Fruit fly (Drosophila melanogaster): ENCODE data around the gene ctp.

The ctp gene

DNA sequence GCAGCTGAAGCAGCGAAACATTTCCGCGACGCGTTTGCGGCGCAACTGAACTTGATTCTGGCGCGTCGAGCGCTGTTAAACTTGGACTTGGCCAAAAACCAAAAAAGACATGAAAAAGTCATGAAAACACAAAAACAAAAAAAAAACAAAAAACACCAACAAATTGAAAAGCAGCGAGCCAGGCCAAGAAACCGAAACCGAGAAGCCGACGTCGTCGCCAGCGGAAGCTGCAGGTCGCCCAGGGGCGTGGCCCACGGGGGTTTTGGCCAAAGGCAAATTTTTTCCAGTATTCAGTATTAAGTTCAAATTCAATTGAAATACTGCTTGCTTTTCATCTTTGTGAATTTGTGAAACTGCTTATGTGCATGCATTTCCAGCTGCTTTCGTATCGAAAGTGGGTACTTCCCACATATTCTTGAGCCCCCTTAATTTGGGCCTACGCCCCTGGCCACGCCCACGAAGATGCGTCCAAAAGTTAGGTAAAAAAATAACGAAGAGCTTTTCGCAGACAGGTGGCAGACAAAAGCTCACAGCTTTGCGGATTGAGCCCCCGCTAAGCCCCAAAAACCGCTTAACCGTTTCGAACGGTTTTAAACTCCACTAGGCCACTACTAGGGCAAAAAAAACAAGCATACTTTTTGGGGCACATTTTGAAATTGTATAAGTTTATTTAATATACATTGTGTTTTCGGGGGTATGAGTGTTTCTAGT lies 20.8 kb upstream of the ctp start, which contains the start of gene CG3009 (continued):
- peak; percentile 99 for TF ChIP-seq lmd (GFP tag; IDR thresholded peaks at IDR 0.05)
- peak; percentile 98 for TF ChIP-seq Hr51 (GFP tag; optimal IDR thresholded peaks at IDR 0.05)
- TF ChIP-seq BEAF-32 (GFP tag; optimal IDR thresholded peaks at IDR 0.05): peak; percentile 27
- peak; percentile 89 for TF ChIP-seq dimm (GFP tag; IDR thresholded peaks at IDR 0.05)
- TF ChIP-seq CG8388 (GFP tag; optimal IDR thresholded peaks at IDR 0.05): peak; percentile 94
- peak; percentile 97 for TF ChIP-seq CG7372 (GFP tag; IDR thresholded peaks at IDR 0.05)
- peak; percentile 94 for TF ChIP-seq MTF-1 (GFP tag; optimal IDR thresholded peaks at IDR 0.05; ENCODE audit: borderline replicate concordance)
- peak in 1 of 2 experiments; percentile 5 for TF ChIP-seq tll (GFP tag; optimal IDR thresholded peaks at IDR 0.05)
- peak; percentile 77 for TF ChIP-seq Spps (tag; optimal IDR thresholded peaks at IDR 0.05)
- peak; percentile 99 for TF ChIP-seq CG2120 (GFP tag; optimal IDR thresholded peaks at IDR 0.05)
- peak; percentile 98 for TF ChIP-seq Atf6 (GFP tag; IDR thresholded peaks at IDR 0.05)
- peak; percentile 98 for TF ChIP-seq CG12769 (tag; optimal IDR thresholded peaks at IDR 0.05)
- TF ChIP-seq ind (GFP tag; optimal IDR thresholded peaks at IDR 0.05): peak; percentile 99
- TF ChIP-seq Chrac-16 (GFP tag; optimal IDR thresholded peaks at IDR 0.05): peak; percentile 97
- TF ChIP-seq exex (tag; optimal IDR thresholded peaks at IDR 0.05): peak; percentile 86
- peak; percentile 95 for TF ChIP-seq Fer2 (tag; optimal IDR thresholded peaks at IDR 0.05)
- peak; percentile 72 for TF ChIP-seq Sry-δ (GFP tag; optimal IDR thresholded peaks at IDR 0.05)
- peak; percentile 46 for TF ChIP-seq bigmax (GFP tag; optimal IDR thresholded peaks at IDR 0.05)
- peak; percentile 79 for TF ChIP-seq CG3995 (GFP tag; optimal IDR thresholded peaks at IDR 0.05)
- TF ChIP-seq yki (optimal IDR thresholded peaks at IDR 0.05): no peak
- peak; percentile 96 for TF ChIP-seq CG31441 (GFP tag; IDR thresholded peaks at IDR 0.05)
- peak; percentile 92 for TF ChIP-seq CG18764 (GFP tag; optimal IDR thresholded peaks at IDR 0.05)
- TF ChIP-seq Sry-β (GFP tag; optimal IDR thresholded peaks at IDR 0.05): peak; percentile 28
- TF ChIP-seq CG30403 (GFP tag; optimal IDR thresholded peaks at IDR 0.05): peak; percentile 98
- TF ChIP-seq row (GFP tag; IDR thresholded peaks at IDR 0.05): peak; percentile 99
- peak; percentile 99 for TF ChIP-seq CG10543 (GFP tag; optimal IDR thresholded peaks at IDR 0.05)
- peak; percentile 87 for TF ChIP-seq pita (GFP tag; optimal IDR thresholded peaks at IDR 0.05)
- TF ChIP-seq grau (tag; optimal IDR thresholded peaks at IDR 0.05): peak; percentile 96
- TF ChIP-seq ranshi (GFP tag; IDR thresholded peaks at IDR 0.05): peak; percentile 98
- TF ChIP-seq CG12104 (GFP tag; optimal IDR thresholded peaks at IDR 0.05): peak; percentile 93
- TF ChIP-seq HLH3B (GFP tag; IDR thresholded peaks at IDR 0.05): peak; percentile 97
- peak; percentile 94 to 95 for TF ChIP-seq bsh (GFP tag; optimal IDR thresholded peaks at IDR 0.05)
- peak; percentile 92 for TF ChIP-seq sima (GFP tag; optimal IDR thresholded peaks at IDR 0.05)
- peak; percentile 96 for TF ChIP-seq CG4282 (GFP tag; optimal IDR thresholded peaks at IDR 0.05)
- peak; percentile 91 for TF ChIP-seq CG3838 (GFP tag; optimal IDR thresholded peaks at IDR 0.05)
- TF ChIP-seq CG14441 (GFP tag; IDR thresholded peaks at IDR 0.05): peak; percentile 98
- peak; percentile 97 for TF ChIP-seq disco-r (GFP tag; optimal IDR thresholded peaks at IDR 0.05)
- peak; percentile 90 for TF ChIP-seq wek (GFP tag; optimal IDR thresholded peaks at IDR 0.05)
- TF ChIP-seq CG13624 (GFP tag; optimal IDR thresholded peaks at IDR 0.05): peak; percentile 98
- TF ChIP-seq Dbx (GFP tag; IDR thresholded peaks at IDR 0.05): peak; percentile 98
- TF ChIP-seq Sox100B (GFP tag; optimal IDR thresholded peaks at IDR 0.05): peak; percentile 95
- peak; percentile 79 for TF ChIP-seq CG33557 (GFP tag; optimal IDR thresholded peaks at IDR 0.05)
- peak; percentile 79 for TF ChIP-seq CG7928 (GFP tag; optimal IDR thresholded peaks at IDR 0.05)
- TF ChIP-seq ttk (GFP tag; IDR thresholded peaks at IDR 0.05): peak; percentile 95
- peak; percentile 39 for TF ChIP-seq Dp (GFP tag; optimal IDR thresholded peaks at IDR 0.05)
- TF ChIP-seq CG11085 (GFP tag; IDR thresholded peaks at IDR 0.05): peak; percentile 95
- peak; percentile 98 for TF ChIP-seq Dad (GFP tag; optimal IDR thresholded peaks at IDR 0.05)
- peak; percentile 72 for TF ChIP-seq CG30020 (tag; optimal IDR thresholded peaks at IDR 0.05)
- TF ChIP-seq CG7963 (GFP tag; IDR thresholded peaks at IDR 0.05; ENCODE audit: partially characterized antibody): no peak
